Fruit fly (Drosophila melanogaster): ENCODE results near the gene CG2145.

DNA sequence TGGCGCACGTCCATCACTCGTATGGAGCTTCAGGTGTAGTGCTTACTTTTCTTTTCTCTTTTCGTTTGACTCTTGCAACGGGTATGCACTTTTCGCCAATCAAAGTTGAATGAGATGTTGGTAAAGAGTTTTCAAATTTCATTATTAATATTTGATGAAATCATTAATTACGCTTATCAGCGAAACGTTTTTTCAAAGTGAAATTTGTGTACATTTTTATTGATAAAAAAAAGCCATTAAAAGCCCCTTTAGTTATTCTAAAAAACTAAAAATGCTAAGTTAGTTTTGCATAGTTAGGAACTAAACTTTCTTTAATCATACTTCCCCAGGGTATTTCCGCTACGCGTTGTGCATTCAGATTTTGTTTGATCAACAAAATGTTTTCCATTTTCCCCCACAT lies 26.0 kb downstream of the CG2145 start:
- TF ChIP-seq pan (optimal IDR thresholded peaks at IDR 0.05) (no peak), psq (optimal IDR thresholded peaks at IDR 0.05) (no peak)

Data from whole organism.